Worm (Caenorhabditis elegans): ENCODE measurements around the gene tbck-1.

DNA sequence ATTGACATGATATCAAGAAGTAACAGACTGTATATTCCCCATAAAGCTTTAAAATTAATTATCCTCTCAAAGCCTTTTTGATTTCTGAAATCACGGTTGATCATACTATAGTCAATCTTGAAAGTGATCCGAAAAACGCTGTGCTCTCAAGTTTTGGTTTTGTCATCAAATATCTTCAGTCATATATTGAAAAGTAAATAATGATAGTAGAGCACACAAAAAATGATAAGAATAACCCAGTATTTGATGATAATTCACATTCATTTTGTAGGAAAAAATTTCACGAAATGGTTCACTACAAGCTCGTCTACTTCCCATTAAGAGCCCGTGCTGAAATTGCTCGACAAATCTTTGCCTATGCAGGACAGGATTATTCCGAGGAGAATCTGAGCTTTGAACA, 51.3 kb downstream of the tbck-1 start, which contains the start of gene gst-6:
- TF ChIP-seq him-1 (tag; optimal IDR thresholded peaks at IDR 0.05) (no peak), W03F9.2 (tag; optimal IDR thresholded peaks at IDR 0.05) (no peak), dao-5 (tag; optimal IDR thresholded peaks at IDR 0.05) (no peak)
